Worm (Caenorhabditis elegans) whole organism, L2 larva: Measurements from ENCODE around the gene K07E3.2.
A peak's percentile ranks its signal among the peaks of the same experiment; 100 is the strongest.

Source experiments
- C34F6.9 ChIP-seq: fragments of 150-350 bp; optimal IDR thresholded peaks from 2 replicates; lab custom pipeline; 2014; ENCODE audit warnings: missing biosample characterization, missing genetic modification characterization
- F13H6.1 ChIP-seq: sonication (generic microtip); optimal IDR thresholded peaks from 2 replicates; lab custom pipeline; 2016; ENCODE audit warnings: missing genetic modification characterization, missing compliant biosample characterization
- Y55F3AM.14 ChIP-seq: fragments of 200-800 bp; sonication (Bioruptor generic); optimal IDR thresholded peaks from 2 replicates; lab custom pipeline; 2018; ENCODE audit warnings: mild to moderate bottlenecking, missing genetic modification characterization, missing compliant biosample characterization
- ZK546.5 ChIP-seq: sonication (generic microtip); optimal IDR thresholded peaks from 2 replicates; lab custom pipeline; 2017; ENCODE audit warnings: missing biosample characterization, missing genetic modification characterization
- aly-2 ChIP-seq: fragments of 150-350 bp; optimal IDR thresholded peaks from 2 replicates; lab custom pipeline; 2014; ENCODE audit warnings: missing biosample characterization, missing genetic modification characterization
- ama-1 ChIP-seq: fragments of 150-350 bp; optimal IDR thresholded peaks from 2 replicates; lab custom pipeline; 2018; ENCODE audit warnings: inconsistent platforms
- blmp-1 ChIP-seq: sonication (generic microtip); optimal IDR thresholded peaks from 2 replicates; lab custom pipeline; 2017; ENCODE audit warnings: missing genetic modification characterization, mild to moderate bottlenecking, missing compliant biosample characterization, antibody characterized with exemption, moderate library complexity; ENCODE audit not compliant: insufficient read depth
- ceh-16 ChIP-seq: fragments of 150-350 bp; optimal IDR thresholded peaks from 2 replicates; lab custom pipeline; 2014; ENCODE audit warnings: missing biosample characterization, missing genetic modification characterization
- ceh-82 ChIP-seq: fragments of 150-350 bp; optimal IDR thresholded peaks from 2 replicates; lab custom pipeline; 2014; ENCODE audit warnings: missing biosample characterization, missing genetic modification characterization
- crh-2 ChIP-seq: sonication (generic microtip); optimal IDR thresholded peaks from 2 replicates; lab custom pipeline; 2017; ENCODE audit warnings: missing biosample characterization, missing genetic modification characterization
- dmd-4 ChIP-seq: sonication (generic microtip); optimal IDR thresholded peaks from 2 replicates; lab custom pipeline; 2017; ENCODE audit warnings: missing biosample characterization, missing genetic modification characterization
- egl-27 ChIP-seq: sonication (generic microtip); optimal IDR thresholded peaks from 3 replicates; lab custom pipeline; 2017; ENCODE audit warnings: missing biosample characterization, missing genetic modification reagents, missing genetic modification characterization
- elt-1 ChIP-seq: fragments of 150-350 bp; optimal IDR thresholded peaks from 2 replicates; lab custom pipeline; 2014; ENCODE audit warnings: missing biosample characterization, missing genetic modification characterization
- fos-1 ChIP-seq: fragments of 150-350 bp; optimal IDR thresholded peaks from 2 replicates; lab custom pipeline; 2014; ENCODE audit warnings: missing biosample characterization, missing genetic modification characterization
- gmeb-1 ChIP-seq: fragments of 150-350 bp; optimal IDR thresholded peaks from 2 replicates; lab custom pipeline; 2014; ENCODE audit warnings: missing biosample characterization, missing genetic modification characterization
- lin-11 ChIP-seq: fragments of 150-350 bp; sonication (generic microtip); optimal IDR thresholded peaks from 2 replicates; lab custom pipeline; 2014; ENCODE audit warnings: missing biosample characterization, missing genetic modification characterization, inconsistent platforms, mixed read lengths
- lin-39 ChIP-seq: fragments of 150-350 bp; optimal IDR thresholded peaks from 2 replicates; lab custom pipeline; 2014; ENCODE audit warnings: missing biosample characterization, missing genetic modification reagents, missing genetic modification characterization
- lsy-2 ChIP-seq, 2 experiments: fragments of 150-350 bp in 1 of 2; sonication (generic microtip) in 1 of 2; optimal IDR thresholded peaks; 2 replicates each; lab custom pipeline; 2014 to 2017; ENCODE audit warnings: missing biosample characterization in 2 of 2, missing genetic modification characterization in 2 of 2
- mbf-1 ChIP-seq: sonication (generic microtip); optimal IDR thresholded peaks from 2 replicates; lab custom pipeline; 2017; ENCODE audit warnings: missing biosample characterization, missing genetic modification characterization
- nhr-10 ChIP-seq: sonication (generic microtip); optimal IDR thresholded peaks from 2 replicates; lab custom pipeline; 2017; ENCODE audit warnings: missing biosample characterization, missing genetic modification characterization
- nhr-11 ChIP-seq: fragments of 150-350 bp; optimal IDR thresholded peaks from 2 replicates; lab custom pipeline; 2014; ENCODE audit warnings: missing biosample characterization, missing genetic modification characterization
- nhr-21 ChIP-seq: fragments of 150-350 bp; optimal IDR thresholded peaks from 2 replicates; lab custom pipeline; 2014; ENCODE audit warnings: missing biosample characterization, missing genetic modification characterization
- nhr-25 ChIP-seq: fragments of 150-350 bp; sonication (generic microtip); optimal IDR thresholded peaks from 3 replicates; lab custom pipeline; 2014; ENCODE audit warnings: missing biosample characterization, missing genetic modification characterization
- nhr-6 ChIP-seq: fragments of 150-350 bp; optimal IDR thresholded peaks from 2 replicates; lab custom pipeline; 2014; ENCODE audit warnings: missing biosample characterization, missing genetic modification characterization
- nhr-77 ChIP-seq: fragments of 150-350 bp; optimal IDR thresholded peaks from 2 replicates; lab custom pipeline; 2014; ENCODE audit warnings: missing biosample characterization, missing genetic modification characterization
- peb-1 ChIP-seq: fragments of 150-350 bp; optimal IDR thresholded peaks from 2 replicates; lab custom pipeline; 2014; ENCODE audit warnings: missing biosample characterization, missing genetic modification characterization
- sem-4 ChIP-seq: fragments of 150-350 bp; optimal IDR thresholded peaks from 2 replicates; lab custom pipeline; 2014; ENCODE audit warnings: missing biosample characterization, missing genetic modification reagents, missing genetic modification characterization
- snpc-4 ChIP-seq: fragments of 150-350 bp; optimal IDR thresholded peaks from 2 replicates; lab custom pipeline; 2014; ENCODE audit warnings: missing biosample characterization, missing genetic modification characterization
- unc-39 ChIP-seq: fragments of 150-350 bp; optimal IDR thresholded peaks from 2 replicates; lab custom pipeline; 2014; ENCODE audit warnings: missing biosample characterization, missing genetic modification characterization
- unc-55 ChIP-seq: fragments of 150-350 bp; sonication (generic microtip); optimal IDR thresholded peaks from 3 replicates; lab custom pipeline; 2014; ENCODE audit warnings: missing biosample characterization, missing genetic modification reagents, missing genetic modification characterization
- unc-62 ChIP-seq: fragments of 150-350 bp; optimal IDR thresholded peaks from 2 replicates; lab custom pipeline; 2014; ENCODE audit warnings: missing biosample characterization, missing genetic modification reagents, missing genetic modification characterization
- zag-1 ChIP-seq: fragments of 150-350 bp; optimal IDR thresholded peaks from 2 replicates; lab custom pipeline; 2014; ENCODE audit warnings: missing biosample characterization, missing genetic modification characterization
- ztf-1 ChIP-seq: fragments of 200-800 bp; sonication (Bioruptor generic); conservative IDR thresholded peaks from 2 replicates; pipeline ENCODE4 v1.3.6; 2022; ENCODE audit warnings: missing genetic modification characterization, missing compliant biosample characterization
- ztf-11 ChIP-seq: sonication (generic microtip); optimal IDR thresholded peaks from 2 replicates; lab custom pipeline; 2017; ENCODE audit warnings: missing biosample characterization, missing genetic modification characterization
- ztf-4 ChIP-seq: fragments of 150-350 bp; optimal IDR thresholded peaks from 2 replicates; lab custom pipeline; 2014; ENCODE audit warnings: missing biosample characterization, missing genetic modification characterization

The K07E3.2 gene

DNA sequence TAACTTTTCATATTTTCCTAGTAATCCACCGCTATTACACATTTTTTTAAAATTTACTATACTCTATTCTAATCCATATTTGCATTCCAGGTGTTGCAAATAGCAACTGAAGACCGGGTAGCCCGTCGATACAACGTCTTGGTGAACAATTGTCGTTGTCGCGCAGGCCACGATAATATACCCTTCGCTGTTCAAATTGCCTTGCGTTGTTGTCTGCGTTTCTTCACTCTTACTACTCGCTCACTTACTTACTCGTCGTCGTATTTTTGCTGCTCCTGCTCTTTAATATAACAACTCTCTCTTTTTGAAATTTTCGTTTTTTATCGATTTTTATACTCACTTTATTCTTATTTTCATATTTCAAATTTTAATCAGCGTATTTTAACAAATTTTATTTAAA lies at the start of gene K07E3.2:
TSS of gene K07E3.2 (plus strand) at position 400 of the 400 bp plus-strand sequence.
- TF ChIP-seq nhr-77 (tag; lab: Kevin White, UChicago) (no peak), fos-1 (tag; lab: Kevin White, UChicago) (no peak), crh-2 (tag; lab: Kevin White, UChicago) (peak; percentile 34), nhr-21 (peak; percentile 23), lin-11 (peak; percentile 2), nhr-25 (tag; lab: Kevin White, UChicago) (peak; percentile 5), gmeb-1 (no peak)

DNA sequence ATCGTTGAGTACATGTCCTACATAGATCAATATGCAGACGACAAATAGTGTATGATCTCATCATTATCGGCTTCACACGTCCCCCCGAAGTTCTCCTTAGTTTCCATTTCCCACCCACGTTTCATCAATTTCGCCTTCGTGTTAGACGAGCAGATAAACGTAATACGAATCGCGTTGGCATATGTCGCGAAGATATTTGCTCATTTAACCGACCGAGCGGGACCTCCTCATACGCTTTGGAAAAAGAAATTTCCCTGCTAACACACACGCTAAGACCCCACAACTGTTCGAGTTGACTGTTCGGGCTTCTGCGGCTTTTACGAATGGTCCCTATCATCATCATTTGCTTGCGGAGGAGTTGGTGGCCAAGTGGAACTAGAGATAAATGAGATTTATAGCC lies 49.6 kb upstream of the K07E3.2 start:
- no peak for TF ChIP-seq mbf-1
- TF ChIP-seq snpc-4 (tag; lab: Kevin White, UChicago) = no peak
- no peak for TF ChIP-seq crh-2 (tag; lab: Kevin White, UChicago)
- TF ChIP-seq zag-1 (tag; lab: Kevin White, UChicago) = no peak
- no peak for TF ChIP-seq sem-4 (tag; lab: Kevin White, UChicago)
- TF ChIP-seq lin-39 (tag; lab: Kevin White, UChicago) = no peak
- TF ChIP-seq nhr-11 (tag; lab: Kevin White, UChicago) = no peak
- TF ChIP-seq nhr-25 (tag; lab: Kevin White, UChicago) = no peak
- TF ChIP-seq nhr-6 (tag; lab: Kevin White, UChicago) = no peak
- no peak for TF ChIP-seq ztf-4 (tag; lab: Kevin White, UChicago)
- TF ChIP-seq ama-1 (lab: Kevin White, UChicago) = no peak
- TF ChIP-seq F13H6.1 (tag; lab: Kevin White, UChicago) = no peak
- TF ChIP-seq ceh-16 (tag; lab: Kevin White, UChicago) = no peak
- TF ChIP-seq ztf-11 (tag; lab: Kevin White, UChicago) = no peak
- TF ChIP-seq aly-2 = no peak
- no peak for TF ChIP-seq egl-27 (tag; lab: Kevin White, UChicago)
- no peak for TF ChIP-seq blmp-1 (tag; lab: Kevin White, UChicago)
- TF ChIP-seq C34F6.9 (tag; lab: Kevin White, UChicago) = no peak
- TF ChIP-seq, all 48 proteins: peak for 0

ce11 chrX:8057791-8058270 lies 46.3 kb upstream of the K07E3.2 start, which contains the start of gene dim-1:
TSS of gene dim-1 (minus strand) at chrX:8058220.
- TF ChIP-seq nhr-21 (no peak), C34F6.9 (tag; lab: Kevin White, UChicago) (peak; percentile 64), mbf-1 (no peak), unc-62 (no peak), aly-2 (no peak), ztf-11 (tag; lab: Kevin White, UChicago) (no peak), unc-55 (GFP tag; lab: Kevin White, UChicago) (peak; percentile 25), ztf-4 (tag; lab: Kevin White, UChicago) (no peak), ama-1 (lab: Kevin White, UChicago) (no peak), unc-39 (tag; lab: Kevin White, UChicago) (no peak), sem-4 (tag; lab: Kevin White, UChicago) (no peak), ZK546.5 (tag; lab: Kevin White, UChicago) (no peak), dmd-4 (tag; lab: Kevin White, UChicago) (no peak), snpc-4 (tag; lab: Kevin White, UChicago) (no peak), ztf-1 (GFP tag; lab: Robert Waterston, UW) (no peak), nhr-25 (tag; lab: Kevin White, UChicago) (no peak), nhr-10 (tag; lab: Kevin White, UChicago) (no peak)

- TF ChIP-seq gmeb-1 = no peak
- TF ChIP-seq mbf-1 = no peak
- no peak for TF ChIP-seq nhr-6 (tag; lab: Kevin White, UChicago)
- TF ChIP-seq zag-1 (tag; lab: Kevin White, UChicago) = no peak
- no peak for TF ChIP-seq crh-2 (tag; lab: Kevin White, UChicago)
- no peak for TF ChIP-seq peb-1 (tag; lab: Kevin White, UChicago)
- no peak for TF ChIP-seq nhr-25 (tag; lab: Kevin White, UChicago)
- no peak for TF ChIP-seq Y55F3AM.14 (GFP tag; lab: Kevin White, UChicago)
- no peak for TF ChIP-seq lsy-2 (tag; optimal IDR thresholded peaks at IDR 0.05; lab: Kevin White, UChicago)
- no peak for TF ChIP-seq unc-55 (GFP tag; lab: Kevin White, UChicago)
- TF ChIP-seq unc-62 = no peak
- no peak for TF ChIP-seq nhr-11 (tag; lab: Kevin White, UChicago)
- no peak for TF ChIP-seq elt-1 (tag; lab: Kevin White, UChicago)
- TF ChIP-seq ceh-82 = no peak
Observed at ce11 chrX:8059999-8060398, 44.1 kb upstream of the K07E3.2 start.
